Worm (Caenorhabditis elegans) whole organism, L4/young adult: ENCODE results near the gene Y49F6C.8.

Experiments used
- W03F9.2 ChIP-seq: fragments of 150-350 bp; optimal IDR thresholded peaks from 2 replicates; lab custom pipeline; 2014; ENCODE audit warnings: missing biosample characterization, missing genetic modification characterization
- dao-5 ChIP-seq: sonication (generic microtip); optimal IDR thresholded peaks from 2 replicates; lab custom pipeline; 2016; ENCODE audit warnings: missing genotype, missing genetic modification characterization, moderate library complexity, missing compliant biosample characterization

- TF ChIP-seq W03F9.2 = no peak
- TF ChIP-seq dao-5 (tag; lab: Kevin White, UChicago) = no peak
These were observed 32.9 kb downstream of the Y49F6C.8 start, which contains the start of gene F14D2.19 for ce11 chrII:3337039-3337438.
